Worm (Caenorhabditis elegans): ENCODE measurements around the gene srbc-31.

Gene srbc-31

ce11 chrV:3450351-3450750 lies 27.0 kb downstream of the srbc-31 start:
- TF ChIP-seq dao-5 (tag; optimal IDR thresholded peaks at IDR 0.05) (no peak), W03F9.2 (tag; optimal IDR thresholded peaks at IDR 0.05) (no peak), him-1 (tag; optimal IDR thresholded peaks at IDR 0.05) (no peak)

DNA sequence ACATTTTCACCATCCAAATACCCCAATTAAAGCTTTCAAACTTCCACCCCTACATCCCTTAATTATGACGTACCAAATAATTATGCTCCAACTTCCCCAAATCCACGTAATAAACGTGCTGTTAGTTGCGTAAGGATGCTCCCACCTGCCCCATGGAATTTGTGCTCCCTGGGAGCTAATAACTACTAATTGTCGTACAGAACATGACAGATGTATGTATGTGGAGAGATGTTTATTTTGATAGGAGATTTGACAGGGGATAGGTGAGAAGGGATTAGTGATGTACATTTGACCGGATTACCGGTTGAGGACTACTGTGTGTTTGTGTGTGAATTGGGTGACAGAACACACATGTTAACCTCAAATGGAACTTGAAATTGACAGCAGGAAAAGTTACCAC lies 27.6 kb downstream of the srbc-31 start:
- TF ChIP-seq him-1 (tag; optimal IDR thresholded peaks at IDR 0.05), result no peak
- no peak for TF ChIP-seq dao-5 (tag; optimal IDR thresholded peaks at IDR 0.05)
- no peak for TF ChIP-seq W03F9.2 (tag; optimal IDR thresholded peaks at IDR 0.05)

DNA sequence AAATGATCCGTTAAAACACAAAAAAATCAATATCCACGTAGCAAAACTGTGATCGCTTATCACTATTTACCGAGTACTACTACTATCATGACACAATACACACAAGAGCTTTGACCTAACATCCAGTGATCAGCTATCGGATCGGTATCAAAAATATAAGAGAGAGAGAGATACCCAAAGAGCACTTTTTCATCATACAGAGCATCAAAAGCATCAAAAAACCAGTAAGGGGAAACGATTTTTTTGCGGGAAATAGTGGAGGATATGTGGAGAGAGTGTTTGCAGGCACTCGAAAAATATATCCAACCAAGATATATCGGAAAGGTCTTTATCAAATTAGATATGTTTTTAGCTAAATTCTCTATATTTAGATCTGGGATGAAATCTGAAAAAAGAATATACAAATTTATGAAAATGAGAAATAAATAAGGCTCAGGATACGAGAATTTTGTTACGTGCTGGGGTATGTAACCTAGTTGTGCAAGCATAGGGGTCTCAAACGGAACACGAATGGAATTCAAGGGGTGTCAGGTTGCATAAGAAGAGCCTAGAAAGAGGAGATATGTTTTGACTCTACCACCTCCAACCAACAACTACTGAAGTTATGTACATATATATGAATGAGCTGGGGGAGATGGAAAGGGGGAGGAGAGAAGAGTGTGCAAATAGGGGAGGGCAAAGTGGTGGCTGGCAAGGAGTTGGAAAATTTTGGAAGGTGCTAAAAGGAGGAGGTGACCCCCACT lies 32.1 kb downstream of the srbc-31 start:
- no peak for TF ChIP-seq W03F9.2 (tag; optimal IDR thresholded peaks at IDR 0.05)
- TF ChIP-seq dao-5 (tag; optimal IDR thresholded peaks at IDR 0.05), result no peak
- TF ChIP-seq him-1 (tag; optimal IDR thresholded peaks at IDR 0.05), result no peak

DNA sequence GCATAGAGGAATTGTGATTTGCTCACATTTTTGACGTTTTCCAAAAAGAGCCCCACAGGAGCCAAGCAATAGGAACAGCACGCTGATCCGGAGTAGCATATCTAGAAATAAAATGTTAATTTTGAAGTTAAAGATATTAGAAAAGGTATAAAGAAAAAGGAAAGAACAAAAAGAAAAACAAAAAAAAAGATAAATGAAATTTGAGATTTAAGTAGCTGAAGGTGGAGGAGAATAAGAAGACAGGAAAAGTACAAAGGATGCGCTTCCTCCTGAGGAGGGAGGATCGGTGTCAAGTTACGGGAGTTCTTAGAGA lies 32.7 kb downstream of the srbc-31 start, which contains the start of gene cfz-2:
Gene cfz-2, minus strand, starts transcription at position 101 of the 313 bp plus-strand sequence.
- TF ChIP-seq W03F9.2 (tag; optimal IDR thresholded peaks at IDR 0.05), result no peak
- no peak for TF ChIP-seq him-1 (tag; optimal IDR thresholded peaks at IDR 0.05)
- TF ChIP-seq dao-5 (tag; optimal IDR thresholded peaks at IDR 0.05), result no peak

ce11 chrV:3442609-3443008 lies 34.8 kb downstream of the srbc-31 start:
- TF ChIP-seq him-1 (tag; optimal IDR thresholded peaks at IDR 0.05) (no peak), dao-5 (tag; optimal IDR thresholded peaks at IDR 0.05) (no peak), W03F9.2 (tag; optimal IDR thresholded peaks at IDR 0.05) (no peak)

DNA sequence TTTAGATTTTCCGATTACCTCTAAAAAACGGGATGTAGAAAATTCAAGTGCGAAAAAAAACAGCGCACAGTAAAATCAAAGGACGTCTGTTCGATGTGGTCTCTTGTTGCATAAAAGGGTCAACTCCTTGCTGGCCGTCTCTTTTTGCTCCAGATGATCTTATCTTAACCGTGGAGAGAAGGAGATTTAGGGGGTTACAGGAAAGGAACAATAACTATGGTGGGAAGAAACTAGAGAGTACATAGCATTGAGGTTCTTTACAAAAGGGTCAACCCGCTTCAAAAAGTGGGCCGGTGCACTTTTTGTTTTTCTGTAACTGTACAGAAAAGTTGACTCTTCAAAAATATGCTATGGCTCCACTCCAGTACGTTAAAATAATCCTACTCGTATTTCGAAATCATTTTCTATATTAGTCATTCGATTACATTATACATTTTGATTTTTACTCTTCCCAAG lies 45.8 kb downstream of the srbc-31 start, which contains the start of the genes T20D4.19 and srj-9:
Gene T20D4.19, minus strand, starts transcription at position 101 of the 456 bp plus-strand sequence.
Gene srj-9, plus strand, starts transcription at position 406 of the 456 bp plus-strand sequence.
- no peak for TF ChIP-seq W03F9.2 (tag; optimal IDR thresholded peaks at IDR 0.05)
- TF ChIP-seq dao-5 (tag; optimal IDR thresholded peaks at IDR 0.05), result no peak

- TF ChIP-seq W03F9.2 (tag; optimal IDR thresholded peaks at IDR 0.05) (no peak), him-1 (tag; optimal IDR thresholded peaks at IDR 0.05) (no peak), dao-5 (tag; optimal IDR thresholded peaks at IDR 0.05) (no peak)
Measured at ce11 chrV:3428697-3429096, 48.7 kb downstream of the srbc-31 start, which contains the start of gene srab-20. Gene srab-20 (plus strand): TSS chrV:3428997.

Data from whole organism, L4/young adult.